Fruit fly (Drosophila melanogaster) whole organism, pupa: ENCODE measurements around the gene GluRIIA.
A peak's percentile ranks its signal among the peaks of the same experiment; 100 is the strongest.

Source experiments
- CG10348 ChIP-seq: fragments of 200-800 bp; sonication (Bioruptor generic); IDR thresholded peaks from 2 replicates; pipeline ENCODE4 v1.3.6; 2022; ENCODE audit warnings: missing biosample characterization, missing genetic modification characterization
- CG12605 ChIP-seq: fragments of 200-800 bp; sonication (Bioruptor generic); IDR thresholded peaks from 2 replicates; pipeline ENCODE4 v1.3.6; 2022; ENCODE audit warnings: missing biosample characterization, missing genetic modification characterization
- CG13204 ChIP-seq: fragments of 200-800 bp; sonication (Bioruptor generic); optimal IDR thresholded peaks from 2 replicates; lab custom pipeline; 2018; ENCODE audit warnings: missing biosample characterization, mild to moderate bottlenecking, missing genetic modification characterization, moderate library complexity
- CG14655 ChIP-seq: fragments of 200-800 bp; sonication (Bioruptor generic); optimal IDR thresholded peaks from 3 replicates; lab custom pipeline; 2017; ENCODE audit warnings: mild to moderate bottlenecking, missing biosample characterization, missing genetic modification reagents, missing genetic modification characterization
- CG15710 ChIP-seq: fragments of 200-800 bp; sonication (Bioruptor generic); optimal IDR thresholded peaks from 2 replicates; lab custom pipeline; 2018; ENCODE audit warnings: missing biosample characterization, mild to moderate bottlenecking, missing genetic modification characterization, moderate library complexity
- CG17806 ChIP-seq: fragments of 200-800 bp; sonication (Bioruptor generic); optimal IDR thresholded peaks from 2 replicates; lab custom pipeline; 2018; ENCODE audit warnings: missing biosample characterization, mild to moderate bottlenecking, missing genetic modification characterization, moderate library complexity
- CG32121 ChIP-seq: fragments of 200-800 bp; sonication (Bioruptor generic); IDR thresholded peaks from 2 replicates; pipeline ENCODE4 v1.3.6; 2022; ENCODE audit warnings: missing biosample characterization, missing genetic modification characterization
- CG34367 ChIP-seq: fragments of 200-800 bp; sonication (Bioruptor generic); optimal IDR thresholded peaks from 2 replicates; lab custom pipeline; 2018; ENCODE audit warnings: missing biosample characterization, mild to moderate bottlenecking, missing genetic modification characterization
- CG4496 ChIP-seq: fragments of 200-800 bp; sonication (Bioruptor generic); IDR thresholded peaks from 3 replicates; pipeline ENCODE4 v1.3.6; 2022; ENCODE audit warnings: missing biosample characterization, missing genetic modification characterization
- CG8159 ChIP-seq: fragments of 200-800 bp; sonication (Bioruptor generic); optimal IDR thresholded peaks from 3 replicates; lab custom pipeline; 2018; ENCODE audit warnings: missing biosample characterization, mild to moderate bottlenecking, missing genetic modification characterization, moderate library complexity
- CG8301 ChIP-seq: fragments of 200-800 bp; sonication (Bioruptor generic); optimal IDR thresholded peaks from 2 replicates; lab custom pipeline; 2018; ENCODE audit warnings: missing biosample characterization, mild to moderate bottlenecking, missing genetic modification characterization
- CG9948 ChIP-seq: fragments of 200-800 bp; sonication (Bioruptor generic); optimal IDR thresholded peaks from 2 replicates; lab custom pipeline; 2018; ENCODE audit warnings: missing biosample characterization, mild to moderate bottlenecking, missing genetic modification characterization, moderate library complexity
- D1 ChIP-seq: fragments of 200-800 bp; sonication (Bioruptor generic); optimal IDR thresholded peaks from 2 replicates; lab custom pipeline; 2018; ENCODE audit warnings: missing biosample characterization, mild to moderate bottlenecking, missing genetic modification characterization, moderate library complexity
- EcR ChIP-seq: fragments of 200-800 bp; sonication (Bioruptor generic); optimal IDR thresholded peaks from 3 replicates; lab custom pipeline; 2019; ENCODE audit warnings: missing biosample characterization, missing genetic modification characterization, mild to moderate bottlenecking, moderate library complexity, missing genetic modification reagents
- Ets98B ChIP-seq: fragments of 200-800 bp; sonication (Bioruptor generic); IDR thresholded peaks from 2 replicates; pipeline ENCODE4 v1.3.6; 2022; ENCODE audit warnings: missing biosample characterization, missing genetic modification characterization
- Pif1A ChIP-seq: fragments of 200-800 bp; sonication (Bioruptor generic); optimal IDR thresholded peaks from 3 replicates; lab custom pipeline; 2016; ENCODE audit warnings: missing biosample characterization, missing genetic modification characterization
- Pif1B ChIP-seq: fragments of 200-800 bp; sonication (Bioruptor generic); optimal IDR thresholded peaks from 3 replicates; lab custom pipeline; 2016; ENCODE audit warnings: missing biosample characterization, missing genetic modification characterization
- Snoo ChIP-seq: fragments of 200-800 bp; sonication (Bioruptor generic); optimal IDR thresholded peaks from 3 replicates; lab custom pipeline; 2017; ENCODE audit warnings: missing biosample characterization, mild to moderate bottlenecking, missing genetic modification characterization, inconsistent platforms
- fd96Ca ChIP-seq: fragments of 200-800 bp; sonication (Bioruptor generic); IDR thresholded peaks from 3 replicates; pipeline ENCODE4 v1.3.6; 2022; ENCODE audit warnings: missing biosample characterization, missing genetic modification characterization
- gl ChIP-seq: fragments of 200-800 bp; sonication (Bioruptor generic); optimal IDR thresholded peaks from 2 replicates; lab custom pipeline; 2018; ENCODE audit warnings: missing biosample characterization, mild to moderate bottlenecking, missing genetic modification characterization
- rn ChIP-seq: fragments of 200-800 bp; sonication (Bioruptor generic); IDR thresholded peaks from 2 replicates; pipeline ENCODE4 v1.3.6; 2022; ENCODE audit warnings: missing biosample characterization, missing genetic modification characterization

GluRIIA gene

DNA sequence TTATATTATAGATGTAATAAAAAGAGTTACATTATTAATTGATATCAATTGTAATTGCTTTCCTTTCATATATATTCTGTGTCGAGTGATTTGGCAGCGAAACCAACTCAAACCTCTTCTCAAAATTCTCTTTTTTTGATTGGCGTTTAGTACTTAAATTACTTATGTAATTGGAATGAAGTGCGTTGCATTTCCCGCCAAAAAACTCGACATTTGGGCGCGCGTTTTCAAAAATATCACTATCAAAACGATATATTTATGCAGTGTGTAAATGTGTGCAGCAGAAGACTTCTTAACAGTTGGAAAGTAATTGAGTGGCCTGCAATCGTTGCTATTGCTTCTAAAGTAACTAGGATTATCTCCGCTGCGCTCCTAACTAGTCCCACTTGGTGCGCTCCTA, 17.8 kb upstream of the GluRIIA start:
- TF ChIP-seq CG12605 (GFP tag; lab: Robert Waterston, UW) = no peak
- TF ChIP-seq gl (tag; lab: Kevin White, UChicago) = no peak
- TF ChIP-seq CG4496 (GFP tag; lab: Robert Waterston, UW) = no peak
- TF ChIP-seq CG34367 (tag; lab: Kevin White, UChicago) = no peak
- no peak for TF ChIP-seq CG14655

dm6 chr2L:5539034-5539433, 15.8 kb upstream of the GluRIIA start, which contains the start of gene CG14015:
CG14015 (minus strand) TSS chr2L:5539196.
- TF ChIP-seq Snoo (no peak), CG10348 (no peak), EcR (GFP tag; lab: Kevin White, UChicago) (no peak), CG15710 (tag; lab: Kevin White, UChicago) (no peak), CG17806 (no peak), Pif1B (no peak)

DNA sequence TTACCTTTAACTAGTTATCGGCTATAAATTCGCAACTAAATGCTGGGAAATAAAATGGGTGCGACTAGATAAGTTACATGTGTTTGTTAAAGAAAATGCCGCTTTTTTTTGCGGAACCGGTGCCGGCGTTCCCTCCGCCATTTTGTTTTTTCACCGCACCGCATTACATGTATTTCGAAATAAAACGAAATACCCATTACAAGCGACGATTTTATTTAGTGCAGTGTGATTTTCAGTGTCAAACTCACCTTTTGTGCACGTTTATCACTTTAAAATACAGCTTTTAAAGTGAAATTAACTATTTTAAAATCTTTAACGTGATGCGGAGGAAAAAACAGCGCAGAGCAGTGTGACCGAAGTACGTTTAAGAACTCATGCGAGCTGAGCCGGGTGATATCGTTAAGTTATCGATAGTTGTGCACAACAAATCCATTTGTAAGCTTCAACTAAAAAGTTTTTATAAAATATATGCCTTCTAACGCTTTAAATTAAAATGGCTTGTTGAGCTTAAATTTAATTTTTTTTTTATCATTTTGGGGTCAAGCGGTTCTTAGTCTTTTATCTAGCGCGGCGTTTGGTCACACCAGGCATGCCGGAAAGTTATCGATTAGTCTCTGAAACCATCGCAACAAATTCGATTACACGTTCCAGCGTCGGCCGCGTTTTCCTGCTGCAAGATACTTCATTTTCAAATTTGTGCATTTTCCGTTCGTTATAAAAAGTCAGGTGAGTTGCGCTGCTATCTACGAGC, 12.8 kb upstream of the GluRIIA start, which contains the start of the genes Hel25E and Lam:
Hel25E (minus strand) TSS at position 380 of the 751 bp plus-strand sequence.
Lam (plus strand) TSS at position 546 of the 751 bp plus-strand sequence.
- TF ChIP-seq CG32121 (no peak), EcR (GFP tag; lab: Kevin White, UChicago) (no peak), CG12605 (GFP tag; lab: Robert Waterston, UW) (no peak), CG10348 (no peak), Pif1B (no peak), gl (tag; lab: Kevin White, UChicago) (no peak), Snoo (no peak), CG14655 (no peak), CG8159 (tag; lab: Kevin White, UChicago) (no peak), fd96Ca (GFP tag; lab: Robert Waterston, UW) (no peak), CG4496 (GFP tag; lab: Robert Waterston, UW) (no peak), Ets98B (GFP tag; lab: Robert Waterston, UW) (no peak), CG17806 (no peak), Pif1A (GFP tag; lab: Kevin White, UChicago) (no peak), CG8301 (tag; lab: Kevin White, UChicago) (no peak)

- TF ChIP-seq Snoo (peak; percentile 8), CG13204 (no peak), EcR (GFP tag; lab: Kevin White, UChicago) (peak; percentile 58), CG4496 (GFP tag; lab: Robert Waterston, UW) (peak; percentile 80), Pif1B (no peak), fd96Ca (GFP tag; lab: Robert Waterston, UW) (peak; percentile 70; the same call in 1 of the 3 replicates), CG17806 (peak; percentile 25), CG8301 (tag; lab: Kevin White, UChicago) (no peak), Ets98B (GFP tag; lab: Robert Waterston, UW) (peak; percentile 63; the same call in 1 of the 2 replicates), CG32121 (peak; percentile 82)
Measured at dm6 chr2L:5542944-5543515, 11.8 kb upstream of the GluRIIA start.

dm6 chr2L:5546207-5546517, 8.7 kb upstream of the GluRIIA start:
- TF ChIP-seq CG13204 = peak; percentile 25
- TF ChIP-seq gl (tag; lab: Kevin White, UChicago) = peak; percentile 5
- TF ChIP-seq rn = no peak
- TF ChIP-seq, all 21 proteins: peak for 2

DNA sequence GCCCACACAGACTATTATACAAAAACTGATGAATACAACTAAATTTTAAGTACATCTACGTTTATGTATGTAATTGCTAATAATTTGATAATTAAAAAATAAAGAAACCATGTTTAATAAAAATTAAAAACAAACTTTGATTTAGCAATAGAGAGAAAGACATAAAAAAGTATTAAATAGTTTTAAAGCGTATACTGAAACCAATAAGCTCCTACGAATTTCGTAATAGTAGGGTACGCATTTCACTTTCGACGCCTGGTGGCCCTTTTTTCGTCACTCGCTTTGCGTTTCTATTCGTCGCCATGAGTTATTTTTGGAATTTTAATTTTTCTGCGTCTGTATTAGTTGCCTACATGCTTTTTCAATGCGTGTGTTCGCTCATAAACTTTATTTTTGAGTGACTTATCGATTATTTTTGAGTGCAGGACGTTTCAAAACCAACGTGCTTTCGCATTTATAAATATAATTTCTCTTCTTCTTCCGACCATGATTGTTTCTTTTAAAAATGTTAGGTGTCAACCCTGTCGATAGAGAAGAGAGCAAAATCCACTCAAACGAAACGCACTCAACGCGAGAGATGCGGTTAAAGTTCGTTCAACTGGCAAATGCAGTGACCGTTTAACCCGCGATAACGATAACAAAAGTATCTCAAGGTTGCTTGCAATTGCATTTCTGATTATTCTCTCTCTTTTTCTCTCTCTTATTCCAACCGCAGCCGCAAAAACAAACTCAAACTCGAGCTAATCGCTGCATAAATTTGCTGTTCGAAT, 8.2 kb upstream of the GluRIIA start, which contains the start of gene Oscillin:
Oscillin (plus strand) TSS at position 569 of the 770 bp plus-strand sequence.
- TF ChIP-seq Pif1B = peak; percentile 73
- peak; percentile 77 for TF ChIP-seq CG8301 (tag; lab: Kevin White, UChicago)
- TF ChIP-seq fd96Ca (GFP tag; lab: Robert Waterston, UW) = peak; percentile 61
- peak; percentile 29 for TF ChIP-seq CG15710 (tag; lab: Kevin White, UChicago)
- peak; percentile 100 for TF ChIP-seq EcR (GFP tag; lab: Kevin White, UChicago)
- TF ChIP-seq CG17806 = peak; percentile 76
- 0 out of 2 replicates have a peak, but pooled peaks have one; percentile 34 for TF ChIP-seq Ets98B (GFP tag; lab: Robert Waterston, UW)
- peak; percentile 4 for TF ChIP-seq CG34367 (tag; lab: Kevin White, UChicago)
- peak; percentile 89 for TF ChIP-seq CG14655
- TF ChIP-seq CG13204 = no peak
- TF ChIP-seq CG9948 (tag; lab: Kevin White, UChicago) = peak; percentile 56
- peak; percentile 85 for TF ChIP-seq CG8159 (tag; lab: Kevin White, UChicago)
- TF ChIP-seq Pif1A (GFP tag; lab: Kevin White, UChicago) = peak; percentile 67
- no peak for TF ChIP-seq CG10348
- no peak for TF ChIP-seq D1 (tag; lab: Kevin White, UChicago)
- TF ChIP-seq CG4496 (GFP tag; lab: Robert Waterston, UW) = peak; percentile 46; the same call in 1 of the 3 replicates
- peak; percentile 75 for TF ChIP-seq CG12605 (GFP tag; lab: Robert Waterston, UW)
- peak; percentile 79 for TF ChIP-seq CG32121
- peak; percentile 55; the same call in 1 of the 2 replicates for TF ChIP-seq rn
- peak; percentile 65 for TF ChIP-seq Snoo
- TF ChIP-seq gl (tag; lab: Kevin White, UChicago) = no peak
- TF ChIP-seq, all 21 proteins: peak for 17
